Fruit fly (Drosophila melanogaster) S2 (cell line): ENCODE data around the gene CG15534.

Experiments
- CG8478 ChIP-seq: fragments of >200 bp; optimal IDR thresholded peaks from 2 replicates; lab custom pipeline; 2018
- CTCF ChIP-seq, 2 experiments: fragments of >200 bp; optimal IDR thresholded peaks; 2 replicates each; lab custom pipeline; 2018

DNA sequence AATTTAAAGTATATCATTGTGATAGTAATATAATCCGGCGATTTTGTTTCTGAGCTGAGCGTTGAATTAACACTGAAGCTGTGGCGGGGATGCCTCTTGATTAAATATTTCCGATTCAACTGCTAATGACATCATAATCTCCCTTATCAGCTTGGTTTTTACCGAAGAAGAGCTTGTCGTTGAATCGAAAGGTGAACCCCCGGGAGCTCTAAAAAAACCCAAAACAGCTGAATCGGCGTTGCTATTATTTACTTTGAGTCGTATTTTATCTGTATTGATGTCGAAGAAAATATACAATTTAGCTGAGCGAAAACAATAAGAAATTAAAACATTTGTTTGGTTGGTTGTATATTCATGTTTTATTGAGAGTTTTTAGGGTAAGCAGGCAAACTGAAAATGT, 12.6 kb upstream of the CG15534 start:
- TF ChIP-seq CG8478 (lab: Kevin White, UChicago): no peak
- no peak for TF ChIP-seq CTCF (optimal IDR thresholded peaks at IDR 0.05; lab: Kevin White, UChicago)
